Worm (Caenorhabditis elegans) whole organism, midembryonic: Measurements from ENCODE around the gene del-8.
A peak's percentile ranks its signal among the peaks of the same experiment; 100 is the strongest.

Experiments used
- T22C8.4 ChIP-seq: fragments of 200-800 bp; sonication (Bioruptor generic); IDR thresholded peaks from 2 replicates; pipeline ENCODE4 v1.3.6; 2022; ENCODE audit warnings: missing genetic modification characterization, missing compliant biosample characterization
- cog-1 ChIP-seq: sonication (generic microtip); optimal IDR thresholded peaks from 2 replicates; lab custom pipeline; 2016; ENCODE audit warnings: missing genetic modification characterization, missing compliant biosample characterization
- flt-1 ChIP-seq: fragments of 200-800 bp; sonication (Bioruptor generic); IDR thresholded peaks from 2 replicates; pipeline ENCODE4 v1.3.6; 2022; ENCODE audit warnings: missing genetic modification characterization, missing compliant biosample characterization
- klf-2 ChIP-seq: fragments of 200-800 bp; sonication (Bioruptor generic); conservative IDR thresholded peaks from 2 replicates; pipeline ENCODE4 v1.3.6; 2022; ENCODE audit warnings: missing genetic modification reagents, missing genetic modification characterization, missing compliant biosample characterization
- med-1 ChIP-seq: sonication (generic microtip); optimal IDR thresholded peaks from 2 replicates; lab custom pipeline; 2017; ENCODE audit warnings: missing genetic modification characterization, mild to moderate bottlenecking, missing compliant biosample characterization, antibody characterized with exemption, missing genetic modification reagents; ENCODE audit not compliant: insufficient read depth
- ref-1 ChIP-seq: fragments of 200-800 bp; sonication (Bioruptor generic); conservative IDR thresholded peaks from 2 replicates; pipeline ENCODE4 v1.3.6; 2022; ENCODE audit warnings: missing genetic modification reagents, missing genetic modification characterization, missing compliant biosample characterization
- tab-1 ChIP-seq: fragments of 200-800 bp; sonication (Bioruptor generic); IDR thresholded peaks from 2 replicates; pipeline ENCODE4 v1.3.6; 2022; ENCODE audit warnings: missing genetic modification characterization, missing compliant biosample characterization
- ztf-23 ChIP-seq: fragments of 200-800 bp; sonication (Bioruptor generic); IDR thresholded peaks from 2 replicates; pipeline ENCODE4 v1.3.6; 2022; ENCODE audit warnings: missing genetic modification reagents, missing genetic modification characterization, missing compliant biosample characterization
- ztf-29 ChIP-seq: fragments of 200-800 bp; sonication (Bioruptor generic); IDR thresholded peaks from 2 replicates; pipeline ENCODE4 v1.3.6; 2022; ENCODE audit warnings: missing genetic modification reagents, missing genetic modification characterization, missing compliant biosample characterization

del-8 gene

DNA sequence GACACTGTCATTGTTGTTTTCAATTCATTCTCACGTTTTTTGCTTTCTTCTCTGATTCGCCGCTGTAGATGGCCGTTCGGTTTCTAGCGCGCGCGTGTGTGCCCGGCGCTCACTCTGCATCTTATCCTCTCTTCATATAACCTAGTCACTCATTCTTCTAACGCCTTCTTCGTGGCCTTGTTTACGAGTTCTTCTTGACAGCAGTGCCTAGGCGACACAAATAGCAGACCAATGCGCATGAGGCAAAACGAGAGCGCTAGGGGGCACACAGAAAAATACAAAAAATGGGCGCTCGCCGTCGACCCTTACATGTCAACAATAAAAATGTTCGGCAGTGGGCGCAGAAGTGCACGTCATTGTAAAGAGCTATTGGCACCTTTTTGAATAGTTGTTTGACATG is 38.1 kb upstream of the del-8 start:
- TF ChIP-seq T22C8.4 (no peak), cog-1 (tag; lab: Kevin White, UChicago) (no peak), tab-1 (GFP tag; lab: Robert Waterston, UW) (no peak), ztf-23 (no peak)

DNA sequence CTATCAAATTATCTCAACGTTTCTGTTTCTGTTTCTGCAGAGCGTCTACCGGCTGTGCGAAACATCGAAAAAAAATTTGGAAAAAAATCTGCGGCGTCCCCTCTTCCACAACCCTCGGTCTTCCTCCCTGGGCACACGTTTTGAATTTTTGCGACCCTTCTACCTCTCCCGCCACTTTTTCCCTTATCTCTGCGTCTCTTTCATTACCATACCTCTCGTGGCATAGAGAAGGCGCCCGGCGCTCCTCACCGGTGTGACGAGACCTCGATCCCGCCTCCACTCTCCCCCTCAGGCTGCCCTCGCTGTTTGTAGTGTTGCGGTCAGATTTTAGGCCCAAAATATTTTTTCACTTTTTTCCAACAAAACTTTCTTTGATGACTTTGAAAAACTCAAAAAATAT is 36.8 kb upstream of the del-8 start:
- TF ChIP-seq med-1 (no peak), klf-2 (GFP tag; lab: Robert Waterston, UW) (no peak), ztf-29 (GFP tag; lab: Robert Waterston, UW) (no peak), flt-1 (GFP tag; lab: Robert Waterston, UW) (0 out of 2 replicates have a peak, but pooled peaks have one; percentile 20), ref-1 (GFP tag; lab: Robert Waterston, UW) (no peak), tab-1 (GFP tag; lab: Robert Waterston, UW) (no peak), ztf-23 (no peak), T22C8.4 (no peak)

DNA sequence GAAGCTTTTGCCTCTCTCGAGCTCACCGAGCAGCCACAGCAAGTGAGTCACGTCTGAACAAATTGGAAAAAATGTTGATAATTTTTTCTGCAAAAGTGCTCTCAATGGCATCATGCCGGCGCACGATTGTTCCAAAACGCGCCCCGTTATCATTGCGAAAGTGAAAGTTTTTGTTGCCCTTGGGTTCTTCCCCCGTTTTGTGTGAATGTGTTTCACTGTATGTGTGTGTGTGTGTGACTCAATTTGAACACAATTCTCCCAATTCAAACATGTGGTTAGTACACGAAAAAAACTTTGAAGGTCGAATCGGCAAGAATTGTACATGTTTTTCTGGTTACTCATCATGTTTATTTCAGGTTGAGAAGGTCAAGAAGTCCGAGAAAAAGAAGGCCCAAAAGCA is 36.1 kb upstream of the del-8 start:
- no peak for TF ChIP-seq ztf-23
- no peak for TF ChIP-seq cog-1 (tag; lab: Kevin White, UChicago)
- no peak for TF ChIP-seq med-1
- no peak for TF ChIP-seq T22C8.4
- TF ChIP-seq klf-2 (GFP tag; lab: Robert Waterston, UW), result no peak
- TF ChIP-seq tab-1 (GFP tag; lab: Robert Waterston, UW), result no peak
- TF ChIP-seq ref-1 (GFP tag; lab: Robert Waterston, UW), result no peak

DNA sequence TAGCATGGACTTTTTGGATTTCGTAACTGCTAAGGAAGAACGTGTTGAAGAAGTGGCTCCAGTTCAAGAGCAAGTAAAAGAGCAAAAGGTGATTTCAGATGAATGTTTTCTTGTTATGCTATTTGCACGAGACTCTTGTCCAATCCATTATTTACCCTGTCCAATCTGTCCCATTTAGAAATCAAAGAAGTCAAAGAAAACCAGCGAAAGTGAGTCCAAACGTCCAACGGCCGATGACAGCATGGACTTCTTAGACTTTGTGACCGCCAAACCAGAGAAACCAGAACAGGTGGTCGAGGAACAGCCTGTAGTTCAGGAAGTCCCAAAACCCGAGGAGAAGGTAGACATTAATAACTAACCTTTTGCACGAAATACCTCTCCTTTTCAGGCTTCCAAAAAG is 34.0 kb upstream of the del-8 start:
- TF ChIP-seq flt-1 (GFP tag; lab: Robert Waterston, UW), result no peak
- TF ChIP-seq ref-1 (GFP tag; lab: Robert Waterston, UW), result no peak
- no peak for TF ChIP-seq cog-1 (tag; lab: Kevin White, UChicago)
- TF ChIP-seq T22C8.4, result no peak
- no peak for TF ChIP-seq klf-2 (GFP tag; lab: Robert Waterston, UW)
- no peak for TF ChIP-seq med-1
- no peak for TF ChIP-seq ztf-29 (GFP tag; lab: Robert Waterston, UW)
- no peak for TF ChIP-seq ztf-23

DNA sequence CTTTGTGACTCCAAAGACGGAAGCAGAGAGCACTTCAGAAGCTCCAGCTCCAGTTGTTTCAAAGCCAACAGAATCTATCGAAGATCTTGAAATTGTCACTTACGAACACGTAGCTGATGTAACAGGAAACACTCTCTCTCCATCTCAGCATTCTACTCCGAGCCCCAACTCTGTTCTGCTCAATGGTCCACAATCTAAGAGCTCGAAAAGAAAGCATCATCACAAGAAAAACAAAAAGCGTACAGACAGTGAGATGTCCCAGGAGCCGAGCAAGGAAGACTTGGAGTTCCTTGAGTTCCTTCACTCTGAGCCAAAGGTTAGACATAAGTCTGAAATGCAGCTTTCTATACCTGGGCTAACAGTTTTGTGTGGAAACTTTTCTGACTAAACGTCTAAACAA is 33.2 kb upstream of the del-8 start:
- TF ChIP-seq ref-1 (GFP tag; lab: Robert Waterston, UW), result no peak
- TF ChIP-seq med-1, result no peak
- no peak for TF ChIP-seq flt-1 (GFP tag; lab: Robert Waterston, UW)
- no peak for TF ChIP-seq ztf-23
- TF ChIP-seq klf-2 (GFP tag; lab: Robert Waterston, UW), result no peak
- TF ChIP-seq ztf-29 (GFP tag; lab: Robert Waterston, UW), result no peak
- no peak for TF ChIP-seq cog-1 (tag; lab: Kevin White, UChicago)
- no peak for TF ChIP-seq tab-1 (GFP tag; lab: Robert Waterston, UW)
- TF ChIP-seq T22C8.4, result no peak

DNA sequence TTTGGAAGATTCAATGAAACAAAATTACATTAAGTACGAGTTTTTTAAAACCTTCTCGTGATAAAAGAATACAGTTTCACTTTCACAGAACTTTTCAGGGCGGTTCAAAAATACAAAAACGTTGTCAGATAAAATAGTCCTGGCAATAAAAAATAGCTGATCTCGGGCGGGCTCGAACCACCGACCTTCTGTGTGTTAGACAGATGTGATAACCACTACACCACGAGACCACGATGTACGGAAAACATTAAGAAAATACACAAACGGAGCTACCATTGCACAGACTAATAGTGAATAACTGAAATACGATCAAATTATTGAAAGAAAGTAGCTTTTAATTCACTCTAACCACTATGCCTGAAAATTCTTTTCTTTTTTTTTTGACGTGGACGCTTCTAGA is 28.3 kb upstream of the del-8 start:
- TF ChIP-seq flt-1 (GFP tag; lab: Robert Waterston, UW) (0 out of 2 replicates have a peak, but pooled peaks have one; percentile 36), ztf-23 (no peak), tab-1 (GFP tag; lab: Robert Waterston, UW) (peak; percentile 30; the same call in 1 of the 2 replicates), med-1 (no peak)

DNA sequence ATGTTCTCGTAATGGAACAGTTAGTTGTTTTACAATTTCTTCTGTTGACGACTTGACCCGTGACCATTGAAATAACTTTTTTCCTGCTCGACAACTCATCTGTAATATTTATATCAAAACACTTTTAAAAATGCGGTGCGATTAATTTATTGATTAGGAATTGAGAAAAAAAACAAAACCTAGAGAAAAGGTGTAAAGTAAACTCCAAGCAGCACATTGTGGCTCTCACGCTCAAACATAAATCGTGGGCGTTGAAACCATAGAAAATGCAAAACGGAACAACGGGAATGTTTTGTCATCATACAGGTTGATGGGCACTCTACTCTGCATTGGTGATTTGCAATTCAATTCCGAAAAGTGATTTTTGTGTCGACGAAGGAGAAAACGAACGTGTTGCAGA is 23.3 kb upstream of the del-8 start, which contains the start of gene moc-5:
Gene moc-5, minus strand, starts transcription at position 101 of the 400 bp plus-strand sequence.
- TF ChIP-seq ztf-23 (no peak), flt-1 (GFP tag; lab: Robert Waterston, UW) (no peak), ref-1 (GFP tag; lab: Robert Waterston, UW) (no peak), ztf-29 (GFP tag; lab: Robert Waterston, UW) (no peak), tab-1 (GFP tag; lab: Robert Waterston, UW) (no peak)

DNA sequence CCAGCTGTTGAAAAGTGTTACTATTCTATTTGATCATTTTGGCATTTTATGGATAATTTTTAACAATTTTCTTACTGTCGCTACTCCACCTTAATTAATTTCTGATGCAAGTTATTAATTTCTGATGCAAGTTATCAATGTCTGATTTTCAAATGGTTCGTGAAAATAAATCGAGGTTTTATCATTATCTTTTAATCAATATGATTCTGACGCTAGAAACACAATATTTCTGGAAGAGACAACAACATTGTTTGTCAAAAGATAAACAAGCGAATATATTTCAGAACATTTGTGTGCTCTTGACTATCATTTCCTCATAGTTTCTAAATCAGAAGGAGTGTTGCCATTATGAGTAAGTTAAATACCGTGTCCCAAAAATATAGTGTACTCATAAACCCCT is 22.8 kb upstream of the del-8 start, which contains the start of gene F49E2.2:
Gene F49E2.2, plus strand, starts transcription at position 301 of the 400 bp plus-strand sequence.
- TF ChIP-seq cog-1 (tag; lab: Kevin White, UChicago), result no peak
- TF ChIP-seq ztf-23, result no peak
- no peak for TF ChIP-seq ref-1 (GFP tag; lab: Robert Waterston, UW)
- TF ChIP-seq T22C8.4, result no peak
- no peak for TF ChIP-seq flt-1 (GFP tag; lab: Robert Waterston, UW)
- TF ChIP-seq klf-2 (GFP tag; lab: Robert Waterston, UW), result no peak
- no peak for TF ChIP-seq tab-1 (GFP tag; lab: Robert Waterston, UW)
- no peak for TF ChIP-seq ztf-29 (GFP tag; lab: Robert Waterston, UW)
- no peak for TF ChIP-seq med-1

DNA sequence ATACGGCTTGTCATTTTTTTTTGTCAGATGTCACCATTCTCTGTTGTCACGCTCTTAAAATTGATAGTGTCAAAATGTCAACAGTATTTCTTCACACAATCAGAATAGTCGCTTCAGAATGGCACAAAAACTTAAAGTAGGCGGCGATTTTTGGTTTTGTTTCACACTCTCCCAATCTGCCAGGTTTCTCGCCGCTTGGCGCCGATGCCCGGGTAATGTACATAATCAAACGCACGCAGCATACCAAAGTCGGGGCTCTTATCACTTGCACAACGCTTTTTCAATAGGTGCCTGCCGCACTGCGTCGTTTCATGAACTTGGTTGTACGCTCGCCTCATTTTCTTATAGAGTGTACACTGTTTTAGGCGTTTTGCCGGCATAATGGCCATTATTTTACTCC is 20.6 kb upstream of the del-8 start:
- no peak for TF ChIP-seq cog-1 (tag; lab: Kevin White, UChicago)
- no peak for TF ChIP-seq klf-2 (GFP tag; lab: Robert Waterston, UW)
- no peak for TF ChIP-seq med-1
- no peak for TF ChIP-seq T22C8.4
- no peak for TF ChIP-seq ztf-29 (GFP tag; lab: Robert Waterston, UW)
- TF ChIP-seq flt-1 (GFP tag; lab: Robert Waterston, UW), result no peak
- no peak for TF ChIP-seq ztf-23
- no peak for TF ChIP-seq ref-1 (GFP tag; lab: Robert Waterston, UW)
- TF ChIP-seq tab-1 (GFP tag; lab: Robert Waterston, UW), result no peak

DNA sequence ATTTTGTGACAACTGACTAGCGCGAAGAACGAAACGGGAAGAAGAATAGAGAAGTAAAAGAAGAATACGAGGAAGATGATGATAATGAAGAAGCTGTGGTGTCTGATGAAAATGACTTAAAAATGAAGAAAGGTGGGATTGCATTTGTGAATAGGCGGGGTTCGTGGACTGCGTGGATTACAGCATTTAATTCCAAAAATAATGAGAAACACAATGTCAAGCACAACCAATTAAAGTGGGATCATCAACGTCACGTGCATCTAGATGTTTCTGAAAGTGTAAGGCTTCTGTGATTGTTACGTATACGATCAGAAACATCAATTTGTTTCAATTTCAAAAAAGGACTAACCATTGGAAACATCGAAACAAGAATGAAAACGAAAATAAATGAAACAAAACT is 12.3 kb upstream of the del-8 start, which contains the start of gene glb-17:
Gene glb-17, minus strand, starts transcription at position 101 of the 400 bp plus-strand sequence.
- no peak for TF ChIP-seq flt-1 (GFP tag; lab: Robert Waterston, UW)
- no peak for TF ChIP-seq ref-1 (GFP tag; lab: Robert Waterston, UW)
- TF ChIP-seq T22C8.4, result no peak
- TF ChIP-seq ztf-23, result no peak
- no peak for TF ChIP-seq ztf-29 (GFP tag; lab: Robert Waterston, UW)
- no peak for TF ChIP-seq tab-1 (GFP tag; lab: Robert Waterston, UW)
- no peak for TF ChIP-seq med-1
- TF ChIP-seq cog-1 (tag; lab: Kevin White, UChicago), result no peak
- no peak for TF ChIP-seq klf-2 (GFP tag; lab: Robert Waterston, UW)
